Worm (Caenorhabditis elegans) whole organism, L4 larva: ENCODE data around the gene fbxa-39.
A peak's percentile ranks its signal among the peaks of the same experiment; 100 is the strongest.

ENCODE experiments used
- F10B5.3 ChIP-seq: sonication (generic microtip); optimal IDR thresholded peaks from 2 replicates; lab custom pipeline; 2016; ENCODE audit warnings: mild to moderate bottlenecking, missing genetic modification characterization, missing compliant biosample characterization
- T20F7.1 ChIP-seq: fragments of 200-800 bp; sonication (Bioruptor generic); optimal IDR thresholded peaks from 2 replicates; lab custom pipeline; 2018; ENCODE audit warnings: mild to moderate bottlenecking, missing genetic modification characterization, missing compliant biosample characterization
- Y105C5A.15 ChIP-seq: fragments of 200-800 bp; sonication (Bioruptor generic); IDR thresholded peaks from 2 replicates; pipeline ENCODE4 v1.3.6; 2022; ENCODE audit warnings: missing genetic modification characterization, missing compliant biosample characterization
- aha-1 ChIP-seq: fragments of 150-350 bp; peaks from one replicate; lab custom pipeline; 2014; ENCODE audit warnings: missing biosample characterization, missing genetic modification characterization
- attf-4 ChIP-seq: sonication (generic microtip); optimal IDR thresholded peaks from 3 replicates; lab custom pipeline; 2017; ENCODE audit warnings: missing biosample characterization, missing genetic modification characterization
- ces-1 ChIP-seq: fragments of 150-350 bp; sonication (generic microtip); optimal IDR thresholded peaks from 4 replicates; lab custom pipeline; 2014; ENCODE audit warnings: missing biosample characterization, missing genetic modification reagents, missing genetic modification characterization
- ctbp-1 ChIP-seq: fragments of 200-800 bp; sonication (Bioruptor generic); IDR thresholded peaks from 2 replicates; pipeline ENCODE4 v1.3.6; 2022; ENCODE audit warnings: missing genetic modification reagents, missing genetic modification characterization, missing compliant biosample characterization
- daf-16 ChIP-seq, 3 experiments: sonication (generic microtip); optimal IDR thresholded peaks; 2 replicates each; lab custom pipeline; 2016 to 2017; ENCODE audit warnings: missing genetic modification characterization in 3 of 3, missing genetic modification reagents in 3 of 3, mild to moderate bottlenecking in 2 of 3, missing compliant biosample characterization in 2 of 3, missing biosample characterization in 1 of 3, moderate library complexity in 1 of 3
- daf-19 ChIP-seq: fragments of 200-800 bp; sonication (Bioruptor generic); conservative IDR thresholded peaks from 2 replicates; pipeline ENCODE4 v1.3.6; 2022; ENCODE audit warnings: missing genetic modification characterization, missing compliant biosample characterization
- dmd-9 ChIP-seq: fragments of 200-800 bp; sonication (Bioruptor generic); IDR thresholded peaks from 2 replicates; pipeline ENCODE4 v1.3.6; 2022; ENCODE audit warnings: missing genetic modification reagents, missing genetic modification characterization, missing compliant biosample characterization
- dpl-1 ChIP-seq: fragments of 150-350 bp; optimal IDR thresholded peaks from 2 replicates; lab custom pipeline; 2014; ENCODE audit warnings: missing biosample characterization, missing genetic modification reagents, missing genetic modification characterization
- dve-1 ChIP-seq: sonication (generic microtip); optimal IDR thresholded peaks from 2 replicates; lab custom pipeline; 2017; ENCODE audit warnings: antibody characterized with exemption, mild to moderate bottlenecking, missing genetic modification characterization, missing compliant biosample characterization; ENCODE audit not compliant: insufficient read depth
- egl-27 ChIP-seq: sonication (generic microtip); optimal IDR thresholded peaks from 3 replicates; lab custom pipeline; 2017; ENCODE audit warnings: missing biosample characterization, missing genetic modification reagents, missing genetic modification characterization
- hif-1 ChIP-seq, 2 experiments: sonication (generic microtip); optimal IDR thresholded peaks; 2 replicates each; lab custom pipeline; 2016 to 2017; ENCODE audit warnings: missing compliant biosample characterization in 2 of 2, missing genetic modification characterization in 2 of 2, missing genetic modification reagents in 2 of 2, missing genotype in 2 of 2, mild to moderate bottlenecking in 1 of 2
- hlh-30 ChIP-seq: sonication (generic microtip); optimal IDR thresholded peaks from 2 replicates; lab custom pipeline; 2017; ENCODE audit warnings: antibody characterized with exemption, mild to moderate bottlenecking, missing genetic modification characterization, missing compliant biosample characterization; ENCODE audit not compliant: insufficient read depth
- lin-1 ChIP-seq: fragments of 200-800 bp; sonication (Bioruptor generic); IDR thresholded peaks from 2 replicates; pipeline ENCODE4 v1.3.6; 2022; ENCODE audit warnings: missing genetic modification reagents, missing genetic modification characterization, missing compliant biosample characterization
- lin-29 ChIP-seq: fragments of 200-800 bp; sonication (Bioruptor generic); IDR thresholded peaks from 2 replicates; pipeline ENCODE4 v1.3.6; 2022; ENCODE audit warnings: missing genetic modification reagents, missing genetic modification characterization, missing compliant biosample characterization
- lin-38 ChIP-seq: fragments of 200-800 bp; sonication (Bioruptor generic); IDR thresholded peaks from 2 replicates; pipeline ENCODE4 v1.3.6; 2022; ENCODE audit warnings: missing genetic modification reagents, missing genetic modification characterization, missing compliant biosample characterization
- lsy-2 ChIP-seq, 2 experiments: fragments of 150-350 bp in 1 of 2; sonication (generic microtip) in 1 of 2; optimal IDR thresholded peaks; 2 replicates each; lab custom pipeline; 2014 to 2017; ENCODE audit warnings: missing biosample characterization in 2 of 2, missing genetic modification characterization in 2 of 2
- madf-9 ChIP-seq: fragments of 200-800 bp; sonication (Bioruptor generic); conservative IDR thresholded peaks from 2 replicates; pipeline ENCODE4 v1.3.6; 2022; ENCODE audit warnings: missing genetic modification reagents, missing genetic modification characterization, missing compliant biosample characterization
- mep-1 ChIP-seq: fragments of 150-350 bp; sonication (generic microtip); optimal IDR thresholded peaks from 3 replicates; lab custom pipeline; 2014; ENCODE audit warnings: missing biosample characterization, missing genetic modification characterization
- nhr-102 ChIP-seq: sonication (generic microtip); optimal IDR thresholded peaks from 2 replicates; lab custom pipeline; 2016; ENCODE audit warnings: mild to moderate bottlenecking, missing genetic modification characterization, moderate library complexity, missing compliant biosample characterization
- nhr-237 ChIP-seq: sonication (generic microtip); optimal IDR thresholded peaks from 2 replicates; lab custom pipeline; 2017; ENCODE audit warnings: missing biosample characterization, missing genetic modification characterization
- saeg-2 ChIP-seq: fragments of 200-800 bp; sonication (Bioruptor generic); IDR thresholded peaks from 2 replicates; pipeline ENCODE4 v1.3.6; 2022; ENCODE audit warnings: missing genetic modification reagents, missing genetic modification characterization, missing compliant biosample characterization
- set-16 ChIP-seq: fragments of 200-800 bp; sonication (Bioruptor generic); IDR thresholded peaks from 2 replicates; pipeline ENCODE4 v1.3.6; 2022; ENCODE audit warnings: missing genetic modification reagents, missing genetic modification characterization, missing compliant biosample characterization
- unc-62 ChIP-seq, 3 experiments: fragments of 150-350 bp in 1 of 3; sonication (generic microtip); optimal IDR thresholded peaks in 2 of 3; peaks in 1 of 3; 1 replicate in 1 of 3; 2 replicates in 2 of 3; lab custom pipeline; 2014 to 2017; ENCODE audit warnings: missing biosample characterization in 3 of 3, missing genetic modification characterization in 3 of 3, missing genetic modification reagents in 3 of 3, missing genotype in 1 of 3
- zip-11 ChIP-seq: fragments of 200-800 bp; sonication (Bioruptor generic); IDR thresholded peaks from 2 replicates; pipeline ENCODE4 v1.3.6; 2022; ENCODE audit warnings: missing genetic modification characterization, missing compliant biosample characterization

fbxa-39 gene

DNA sequence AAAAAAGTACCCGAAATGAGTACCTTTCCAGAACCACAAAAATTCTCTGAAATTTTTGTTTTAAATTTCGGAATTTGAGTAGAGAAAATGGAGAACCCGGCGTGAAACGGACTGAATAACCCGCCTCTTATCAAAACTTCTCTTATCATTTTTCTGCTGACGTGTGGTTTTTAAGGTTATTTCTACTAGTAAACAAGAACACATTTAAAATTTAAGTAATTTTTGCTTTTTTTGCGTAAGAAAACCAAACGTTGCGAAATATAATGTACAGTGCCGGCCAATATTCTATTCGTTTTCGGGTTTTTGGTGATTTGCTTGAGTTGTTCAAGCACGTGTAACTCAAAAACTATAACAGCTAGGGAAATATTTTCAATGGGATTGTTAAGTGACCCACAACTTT is 38.2 kb downstream of the fbxa-39 start:
- no peak for TF ChIP-seq egl-27 (tag; lab: Kevin White, UChicago)
- TF ChIP-seq madf-9 = no peak
- TF ChIP-seq hif-1 (tag; optimal IDR thresholded peaks at IDR 0.05; lab: Kevin White, UChicago) = peak in 1 of 2 experiments; percentile 24
- TF ChIP-seq T20F7.1 = no peak
- no peak for TF ChIP-seq nhr-237 (tag; lab: Kevin White, UChicago)
- peak; percentile 28 for TF ChIP-seq dve-1 (tag; lab: Kevin White, UChicago)
- no peak for TF ChIP-seq daf-16 (GFP tag; optimal IDR thresholded peaks at IDR 0.05; lab: Kevin White, UChicago)
- peak; percentile 69 for TF ChIP-seq daf-16 (tag; optimal IDR thresholded peaks at IDR 0.05; lab: Kevin White, UChicago)
- TF ChIP-seq, all 104 proteins: peak for 3

ce11 chrIII:2313985-2314494 is 41.2 kb downstream of the fbxa-39 start, which contains the start of the genes fbxa-66 and iffb-1:
fbxa-66 (minus strand) TSS chrIII:2314035.
iffb-1 (plus strand) TSS chrIII:2314436.
- TF ChIP-seq lin-38 (peak; percentile 47), dpl-1 (GFP tag; lab: Kevin White, UChicago) (peak; percentile 60), ces-1 (GFP tag; lab: Kevin White, UChicago) (no peak)

ce11 chrIII:2314678-2315077 is 41.8 kb downstream of the fbxa-39 start:
- TF ChIP-seq saeg-2 (GFP tag; lab: Robert Waterston, UW) (no peak), aha-1 (tag; lab: Kevin White, UChicago) (peak; percentile 83), set-16 (peak; percentile 86), mep-1 (tag; lab: Kevin White, UChicago) (no peak), unc-62 (GFP tag; optimal IDR thresholded peaks at IDR 0.05 in 1 of 2; lab: Kevin White, UChicago) (peak in 1 of 2 experiments; percentile 41), unc-62 (tag; optimal IDR thresholded peaks at IDR 0.05; lab: Kevin White, UChicago) (no peak), lsy-2 (tag; optimal IDR thresholded peaks at IDR 0.05; lab: Kevin White, UChicago) (no peak)

ce11 chrIII:2316439-2316838 is 43.6 kb downstream of the fbxa-39 start:
- peak; percentile 84 for TF ChIP-seq set-16
- peak in 1 of 2 experiments; percentile 9 for TF ChIP-seq unc-62 (GFP tag; optimal IDR thresholded peaks at IDR 0.05 in 1 of 2; lab: Kevin White, UChicago)
- TF ChIP-seq unc-62 (tag; optimal IDR thresholded peaks at IDR 0.05; lab: Kevin White, UChicago) = no peak
- no peak for TF ChIP-seq zip-11 (GFP tag; lab: Robert Waterston, UW)
- no peak for TF ChIP-seq lin-29

ce11 chrIII:2324703-2325102 is 51.9 kb downstream of the fbxa-39 start:
- TF ChIP-seq attf-4 (tag; lab: Kevin White, UChicago) (no peak), daf-19 (GFP tag; lab: Robert Waterston, UW) (no peak), lin-29 (no peak), dmd-9 (GFP tag; lab: Robert Waterston, UW) (no peak), set-16 (no peak), F10B5.3 (tag; lab: Kevin White, UChicago) (no peak), Y105C5A.15 (GFP tag; lab: Robert Waterston, UW) (no peak), madf-9 (no peak), nhr-102 (tag; lab: Kevin White, UChicago) (no peak), ctbp-1 (GFP tag; lab: Robert Waterston, UW) (no peak), hlh-30 (tag; lab: Kevin White, UChicago) (no peak), lin-1 (no peak)
